Worm (Caenorhabditis elegans) whole organism, L1 larva: ENCODE measurements around the gene him-14.
A peak's percentile ranks its signal among the peaks of the same experiment; 100 is the strongest.

Experiments used
- aly-2 ChIP-seq: fragments of 150-350 bp; optimal IDR thresholded peaks from 2 replicates; lab custom pipeline; 2014; ENCODE audit warnings: missing biosample characterization, missing genetic modification characterization
- blmp-1 ChIP-seq: fragments of 150-350 bp; optimal IDR thresholded peaks from 2 replicates; lab custom pipeline; 2014; ENCODE audit warnings: missing biosample characterization, missing genetic modification characterization
- efl-1 ChIP-seq, 4 experiments: fragments of 150-350 bp; optimal IDR thresholded peaks in 3 of 4; peaks in 1 of 4; 1 replicate in 1 of 4; 2 replicates in 3 of 4; lab custom pipeline; 2014; ENCODE audit warnings: missing biosample characterization in 2 of 4, missing genetic modification characterization in 2 of 4, missing genetic modification reagents in 2 of 4
- lin-14 ChIP-seq: fragments of 200-800 bp; sonication (Bioruptor generic); optimal IDR thresholded peaks from 2 replicates; lab custom pipeline; 2018; ENCODE audit warnings: mild to moderate bottlenecking, missing genetic modification characterization, moderate library complexity, missing compliant biosample characterization
- lin-15B ChIP-seq: fragments of 150-350 bp; sonication (generic microtip); optimal IDR thresholded peaks from 3 replicates; lab custom pipeline; 2014; ENCODE audit warnings: missing biosample characterization, missing genetic modification characterization
- lsy-2 ChIP-seq, 2 experiments: fragments of 150-350 bp; optimal IDR thresholded peaks; 2 replicates each; lab custom pipeline; 2014; ENCODE audit warnings: missing biosample characterization in 2 of 2, missing genetic modification characterization in 2 of 2
- snpc-4 ChIP-seq: fragments of 150-350 bp; optimal IDR thresholded peaks from 2 replicates; lab custom pipeline; 2014; ENCODE audit warnings: missing biosample characterization, missing genetic modification characterization

ce11 chrII:7059274-7059757, 10.4 kb downstream of the him-14 start:
- TF ChIP-seq lin-15B (no peak), lin-14 (GFP tag; lab: Kevin White, UChicago) (peak; percentile 88), lsy-2 (tag; optimal IDR thresholded peaks at IDR 0.05; lab: Kevin White, UChicago) (peak; percentile 6 to 54), efl-1 (optimal IDR thresholded peaks at IDR 0.05; lab: Kevin White, UChicago) (peak in 1 of 2 experiments; percentile 28), efl-1 (GFP tag; optimal IDR thresholded peaks at IDR 0.05 in 1 of 2; lab: Kevin White, UChicago) (peak; percentile 7 to 87), blmp-1 (tag; lab: Kevin White, UChicago) (peak; percentile 62), aly-2 (tag; lab: Kevin White, UChicago) (no peak), snpc-4 (tag; lab: Kevin White, UChicago) (no peak)
